Worm (Caenorhabditis elegans) whole organism, mixed stage, embryonic: Measurements from ENCODE around the gene slo-2.

Source experiments
- M03D4.4 ChIP-seq: sonication (generic microtip); optimal IDR thresholded peaks from 2 replicates; lab custom pipeline; 2017; ENCODE audit warnings: mild to moderate bottlenecking, missing genetic modification characterization, missing compliant biosample characterization
- bed-3 ChIP-seq: fragments of 200-800 bp; sonication (Bioruptor generic); optimal IDR thresholded peaks from 3 replicates; lab custom pipeline; 2018; ENCODE audit warnings: mild to moderate bottlenecking, missing genetic modification characterization, moderate library complexity, missing compliant biosample characterization
- ceh-43 ChIP-seq: fragments of 200-800 bp; sonication (Bioruptor generic); optimal IDR thresholded peaks from 2 replicates; lab custom pipeline; 2018; ENCODE audit warnings: mild to moderate bottlenecking, missing genetic modification characterization, moderate library complexity, missing compliant biosample characterization
- ces-1 ChIP-seq: fragments of 150-350 bp; optimal IDR thresholded peaks from 2 replicates; lab custom pipeline; 2014; ENCODE audit warnings: missing biosample characterization, missing genetic modification reagents, missing genetic modification characterization
- cnd-1 ChIP-seq: fragments of 200-800 bp; sonication (Bioruptor generic); optimal IDR thresholded peaks from 2 replicates; lab custom pipeline; 2018; ENCODE audit warnings: mild to moderate bottlenecking, missing genetic modification characterization, missing compliant biosample characterization
- drap-1 ChIP-seq: fragments of 200-800 bp; sonication (Bioruptor generic); optimal IDR thresholded peaks from 3 replicates; lab custom pipeline; 2018; ENCODE audit warnings: mild to moderate bottlenecking, missing genetic modification characterization, missing compliant biosample characterization
- elt-1 ChIP-seq: sonication (generic microtip); optimal IDR thresholded peaks from 2 replicates; lab custom pipeline; 2017; ENCODE audit warnings: missing genetic modification characterization, mild to moderate bottlenecking, missing compliant biosample characterization, antibody characterized with exemption, moderate library complexity, borderline replicate concordance; ENCODE audit not compliant: insufficient read depth
- elt-3 ChIP-seq: fragments of 150-350 bp; optimal IDR thresholded peaks from 2 replicates; lab custom pipeline; 2014; ENCODE audit warnings: missing biosample characterization, missing genetic modification characterization
- flh-1 ChIP-seq: fragments of 200-800 bp; sonication (Bioruptor generic); optimal IDR thresholded peaks from 2 replicates; lab custom pipeline; 2018; ENCODE audit warnings: mild to moderate bottlenecking, missing genetic modification characterization, moderate library complexity, missing compliant biosample characterization
- ham-2 ChIP-seq: fragments of 200-800 bp; sonication (Bioruptor generic); optimal IDR thresholded peaks from 2 replicates; lab custom pipeline; 2018; ENCODE audit warnings: mild to moderate bottlenecking, missing genetic modification characterization, missing compliant biosample characterization
- hlh-1 ChIP-seq: fragments of 150-350 bp; optimal IDR thresholded peaks from 2 replicates; lab custom pipeline; 2014; ENCODE audit warnings: missing biosample characterization, missing genetic modification reagents, missing genetic modification characterization
- mab-5 ChIP-seq: fragments of 150-350 bp; optimal IDR thresholded peaks from 2 replicates; lab custom pipeline; 2014; ENCODE audit warnings: missing biosample characterization, missing genetic modification characterization
- mep-1 ChIP-seq: fragments of 150-350 bp; optimal IDR thresholded peaks from 2 replicates; lab custom pipeline; 2017; ENCODE audit warnings: missing biosample characterization, missing genetic modification reagents, missing genetic modification characterization, inconsistent platforms
- mls-2 ChIP-seq: sonication (generic microtip); optimal IDR thresholded peaks from 2 replicates; lab custom pipeline; 2016; ENCODE audit warnings: mild to moderate bottlenecking, missing genetic modification characterization, moderate library complexity, missing compliant biosample characterization
- nhr-12 ChIP-seq: fragments of 150-350 bp; optimal IDR thresholded peaks from 2 replicates; lab custom pipeline; 2014; ENCODE audit warnings: missing biosample characterization, missing genetic modification characterization
- nhr-2 ChIP-seq: fragments of 150-350 bp; optimal IDR thresholded peaks from 2 replicates; lab custom pipeline; 2014; ENCODE audit warnings: missing biosample characterization, missing genetic modification characterization
- pha-4 ChIP-seq: fragments of 150-350 bp; optimal IDR thresholded peaks from 2 replicates; lab custom pipeline; 2018; ENCODE audit warnings: missing biosample characterization, missing genetic modification reagents, missing genetic modification characterization
- sem-2 ChIP-seq: fragments of 200-800 bp; sonication (Bioruptor generic); optimal IDR thresholded peaks from 2 replicates; lab custom pipeline; 2018; ENCODE audit warnings: mild to moderate bottlenecking, missing genetic modification characterization, missing compliant biosample characterization
- snpc-4 ChIP-seq: fragments of 150-350 bp; optimal IDR thresholded peaks from 2 replicates; lab custom pipeline; 2014; ENCODE audit warnings: missing biosample characterization, missing genetic modification characterization
- sptf-1 ChIP-seq: sonication (generic microtip); optimal IDR thresholded peaks from 2 replicates; lab custom pipeline; 2017; ENCODE audit warnings: mild to moderate bottlenecking, missing genetic modification characterization, moderate library complexity, missing compliant biosample characterization
- tbx-8 ChIP-seq: fragments of 200-800 bp; sonication (Bioruptor generic); optimal IDR thresholded peaks from 2 replicates; lab custom pipeline; 2018; ENCODE audit warnings: mild to moderate bottlenecking, missing genetic modification characterization, moderate library complexity, missing compliant biosample characterization
- unc-120 ChIP-seq: sonication (generic microtip); optimal IDR thresholded peaks from 2 replicates; lab custom pipeline; 2017; ENCODE audit warnings: missing genetic modification characterization, missing compliant biosample characterization; ENCODE audit not compliant: poor library complexity, severe bottlenecking
- unc-62 ChIP-seq: fragments of 150-350 bp; optimal IDR thresholded peaks from 2 replicates; lab custom pipeline; 2014; ENCODE audit warnings: missing biosample characterization, missing genetic modification reagents, missing genetic modification characterization
- ztf-11 ChIP-seq: fragments of 150-350 bp; optimal IDR thresholded peaks from 2 replicates; lab custom pipeline; 2014; ENCODE audit warnings: missing biosample characterization, missing genetic modification characterization

Gene slo-2

DNA sequence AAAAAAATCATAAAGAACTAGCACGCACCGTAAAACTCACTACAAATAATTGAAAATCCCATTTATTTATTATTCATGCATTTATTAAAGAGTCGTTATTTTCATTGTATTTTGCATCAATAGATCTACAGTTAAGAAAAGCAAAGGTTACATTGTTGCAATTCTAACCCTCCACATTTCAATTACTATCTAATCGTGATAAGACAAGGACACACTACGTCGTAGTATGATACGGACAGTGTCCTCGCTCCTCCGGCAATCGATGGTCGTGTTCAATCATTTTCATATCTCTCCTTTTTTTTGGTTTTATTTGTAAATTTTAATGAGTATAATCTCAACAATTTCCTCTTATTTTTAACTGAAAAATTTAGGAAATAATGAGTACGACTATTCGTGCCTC lies 12.8 kb downstream of the slo-2 start, which contains the start of gene prx-12:
Gene prx-12 (plus strand): TSS at position 371 of the 400 bp plus-strand sequence.
- TF ChIP-seq ces-1 (GFP tag; lab: Kevin White, UChicago) (no peak), elt-1 (no peak), pha-4 (tag; lab: Kevin White, UChicago) (no peak), mls-2 (tag; lab: Kevin White, UChicago) (no peak), sem-2 (GFP tag; lab: Kevin White, UChicago) (no peak)
- TF ChIP-seq, all 35 proteins: peak for 0

DNA sequence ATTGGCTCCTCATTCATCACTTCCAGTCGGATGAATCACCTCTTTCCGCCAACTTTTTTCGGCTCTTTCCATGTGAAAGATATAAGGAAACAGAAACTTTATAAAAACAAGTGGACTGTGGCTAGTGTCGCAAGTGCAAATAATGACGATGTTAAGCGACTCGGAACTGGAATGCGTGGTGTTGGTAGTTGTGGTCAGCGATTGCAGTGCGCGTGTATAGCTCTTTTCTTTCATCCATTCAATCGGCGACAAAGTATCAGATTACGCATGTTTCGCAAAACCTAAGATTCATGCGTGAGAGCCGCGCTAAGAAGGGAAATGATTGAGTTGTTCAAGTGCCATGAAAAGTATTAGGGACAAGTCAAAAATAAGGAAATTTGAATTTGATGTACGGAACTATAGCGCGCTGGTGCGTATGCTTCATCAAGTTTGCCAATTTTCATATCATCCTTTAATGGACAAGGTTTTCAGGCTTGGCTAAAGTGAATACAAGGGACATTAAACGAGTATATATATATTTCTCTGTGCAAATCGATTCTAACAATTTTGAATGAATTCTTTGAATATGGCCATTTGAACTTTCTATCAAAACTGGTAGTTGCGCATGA lies 17.9 kb downstream of the slo-2 start:
- TF ChIP-seq mls-2 (tag; lab: Kevin White, UChicago) = no peak
- TF ChIP-seq mep-1 = no peak
- no peak for TF ChIP-seq tbx-8 (GFP tag; lab: Kevin White, UChicago)
- TF ChIP-seq sptf-1 (tag; lab: Kevin White, UChicago) = no peak
- TF ChIP-seq ces-1 (GFP tag; lab: Kevin White, UChicago) = peak; percentile 43

DNA sequence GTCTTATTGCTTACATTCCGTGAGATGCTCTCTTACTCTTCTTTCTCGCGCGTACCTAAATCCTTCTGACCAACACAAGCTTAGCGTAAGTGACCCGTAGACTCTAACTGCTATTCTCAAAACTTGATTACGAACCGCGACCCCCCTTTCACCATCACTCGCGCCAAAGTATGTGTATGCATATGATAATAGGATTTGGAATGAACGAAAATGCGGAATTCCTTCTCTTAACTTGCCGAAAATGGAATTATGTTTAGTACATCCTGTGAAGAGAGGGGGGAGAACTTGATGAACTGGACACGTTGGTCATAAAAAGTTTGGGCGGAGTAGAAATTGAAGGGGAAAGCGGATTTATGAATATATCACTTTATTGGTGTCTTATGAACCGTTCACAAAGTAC lies 18.8 kb downstream of the slo-2 start:
- TF ChIP-seq ztf-11 (tag; lab: Kevin White, UChicago) (no peak), ces-1 (GFP tag; lab: Kevin White, UChicago) (peak; percentile 99)

DNA sequence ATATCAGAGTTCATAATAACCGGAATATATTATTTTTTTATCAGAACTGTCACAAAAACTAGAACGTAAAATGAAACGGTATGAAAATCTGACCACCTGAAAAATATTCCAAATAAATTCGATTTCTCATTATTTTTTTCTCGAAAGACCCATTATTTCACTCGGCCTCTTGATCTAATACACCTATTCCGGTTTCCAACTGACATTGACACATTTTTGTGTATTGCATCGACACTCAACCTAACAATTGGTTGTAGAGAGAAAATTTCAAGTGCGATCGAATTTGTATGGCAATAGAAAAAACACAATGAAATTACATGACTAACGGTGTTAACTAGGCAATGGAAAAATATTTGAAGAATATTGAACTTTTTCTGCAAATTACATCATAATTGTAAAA lies 19.8 kb downstream of the slo-2 start:
- TF ChIP-seq snpc-4 (no peak), sem-2 (GFP tag; lab: Kevin White, UChicago) (no peak), sptf-1 (tag; lab: Kevin White, UChicago) (no peak), nhr-12 (tag; lab: Kevin White, UChicago) (no peak), mab-5 (tag; lab: Kevin White, UChicago) (no peak), nhr-2 (tag; lab: Kevin White, UChicago) (no peak), ceh-43 (GFP tag; lab: Kevin White, UChicago) (no peak), M03D4.4 (tag; lab: Kevin White, UChicago) (no peak), ces-1 (GFP tag; lab: Kevin White, UChicago) (no peak), mls-2 (tag; lab: Kevin White, UChicago) (no peak), bed-3 (GFP tag; lab: Kevin White, UChicago) (no peak), flh-1 (GFP tag; lab: Kevin White, UChicago) (no peak)
- TF ChIP-seq, all 35 proteins: peak for 0

DNA sequence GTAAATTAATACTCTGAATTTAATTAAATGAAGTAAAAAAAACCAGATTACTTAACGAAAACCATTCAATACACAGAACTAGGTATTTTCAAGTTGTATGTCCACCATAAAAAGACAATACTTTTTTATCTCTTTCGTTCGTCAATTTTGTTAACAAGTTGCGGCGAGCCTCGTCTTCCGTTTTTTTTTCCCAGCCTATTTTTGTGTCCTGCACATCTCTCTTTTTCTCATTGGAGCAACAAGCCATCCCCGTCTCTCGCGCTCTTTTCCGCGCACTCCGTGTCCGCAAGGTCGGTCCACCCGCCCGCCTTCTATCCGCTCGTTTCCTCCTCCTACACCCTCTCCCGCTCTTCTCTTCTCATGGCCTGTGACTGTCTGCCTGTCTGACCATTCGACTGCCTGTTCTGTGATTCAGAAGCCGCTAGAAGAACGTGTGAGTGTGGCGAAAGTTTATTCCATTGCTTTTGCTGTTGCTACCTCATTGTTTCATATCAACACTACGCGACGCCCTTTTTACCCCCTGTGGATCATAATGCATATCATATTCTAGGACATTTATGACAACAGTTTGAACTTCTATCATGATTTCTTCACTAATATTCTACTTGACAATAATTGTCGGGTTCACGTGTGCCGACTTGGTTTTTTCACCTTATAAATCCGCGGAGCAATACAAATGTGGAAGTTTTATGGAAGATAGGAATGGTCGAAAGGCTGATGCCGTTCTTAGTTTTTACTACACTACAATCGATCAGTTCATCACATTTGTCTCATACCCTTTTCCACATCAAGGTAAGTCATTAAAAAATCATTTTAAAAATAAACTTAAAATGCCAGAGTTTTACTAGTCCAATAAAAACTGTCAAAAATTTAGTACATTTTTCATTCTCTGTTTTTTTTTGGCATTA lies 20.9 kb downstream of the slo-2 start, which contains the start of the genes F08B12.11 and prmn-1:
Gene F08B12.11 (plus strand): TSS at position 521 of the 908 bp plus-strand sequence.
Gene prmn-1 (plus strand): TSS at position 551 of the 908 bp plus-strand sequence.
- peak; percentile 24 for TF ChIP-seq mep-1
- peak; percentile 46 for TF ChIP-seq ces-1 (GFP tag; lab: Kevin White, UChicago)
- peak; percentile 53 for TF ChIP-seq cnd-1
- peak; percentile 83 for TF ChIP-seq ham-2 (GFP tag; lab: Kevin White, UChicago)
- TF ChIP-seq ztf-11 (tag; lab: Kevin White, UChicago) = no peak
- TF ChIP-seq hlh-1 (tag; lab: Kevin White, UChicago) = no peak

DNA sequence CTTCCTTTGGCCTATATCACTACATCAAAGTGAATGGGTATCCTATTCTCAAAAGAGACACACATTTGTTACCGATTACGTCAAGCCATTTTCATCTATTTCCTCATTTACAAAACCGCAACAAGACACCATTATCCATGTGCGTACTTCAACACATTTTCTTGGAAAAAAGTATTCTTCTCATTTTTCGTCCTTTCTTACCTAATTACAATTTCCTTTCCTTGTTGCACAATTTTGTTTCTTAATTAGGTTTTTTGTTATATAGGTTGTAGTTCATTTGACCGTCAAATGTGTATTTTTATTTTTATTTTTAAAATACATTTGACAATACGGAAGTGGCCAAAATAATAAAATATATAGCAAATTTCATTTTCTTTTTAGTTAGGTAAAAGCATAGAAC lies 22.4 kb downstream of the slo-2 start:
- TF ChIP-seq ceh-43 (GFP tag; lab: Kevin White, UChicago) (no peak), mab-5 (tag; lab: Kevin White, UChicago) (no peak), ces-1 (GFP tag; lab: Kevin White, UChicago) (peak; percentile 38), ham-2 (GFP tag; lab: Kevin White, UChicago) (no peak), sptf-1 (tag; lab: Kevin White, UChicago) (no peak), flh-1 (GFP tag; lab: Kevin White, UChicago) (no peak), snpc-4 (no peak)

DNA sequence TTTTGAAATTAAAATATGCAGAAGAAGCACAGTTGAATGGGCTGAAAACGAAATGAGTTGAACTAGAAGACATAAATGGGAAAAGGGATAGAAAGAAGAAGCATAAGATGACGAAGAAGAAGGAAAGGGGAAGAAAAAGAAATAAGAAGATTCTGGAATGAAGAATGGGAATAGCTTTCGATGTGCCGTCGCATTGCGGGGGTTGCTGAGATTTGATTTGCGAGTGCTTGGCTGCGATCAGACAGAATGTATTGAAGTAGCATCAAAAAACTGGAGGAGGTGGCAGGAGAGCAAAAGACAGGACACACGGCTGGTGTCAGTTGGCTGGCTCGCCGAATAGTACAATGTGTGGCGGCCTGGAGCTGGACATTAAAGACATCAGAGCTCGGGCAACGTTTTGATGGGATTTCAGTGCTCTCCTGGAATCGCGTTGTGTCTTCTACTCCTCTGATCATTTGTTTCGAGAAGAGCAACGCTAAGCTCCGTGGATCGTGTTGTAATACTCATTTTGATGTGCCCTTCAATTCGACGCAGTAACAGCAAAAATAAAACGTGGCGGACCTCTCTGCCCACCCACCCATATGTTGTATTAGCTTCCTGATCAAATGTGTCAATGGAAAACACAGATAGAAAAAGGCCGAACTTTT lies 26.5 kb downstream of the slo-2 start:
- TF ChIP-seq M03D4.4 (tag; lab: Kevin White, UChicago) (peak; percentile 7), drap-1 (GFP tag; lab: Kevin White, UChicago) (no peak), tbx-8 (GFP tag; lab: Kevin White, UChicago) (no peak), unc-62 (peak; percentile 63), unc-120 (peak; percentile 92), hlh-1 (tag; lab: Kevin White, UChicago) (peak; percentile 85), ztf-11 (tag; lab: Kevin White, UChicago) (no peak), elt-3 (no peak), sptf-1 (tag; lab: Kevin White, UChicago) (peak; percentile 20), ces-1 (GFP tag; lab: Kevin White, UChicago) (peak; percentile 73)
- TF ChIP-seq, all 35 proteins: peak for 6
